Worm (Caenorhabditis elegans) whole organism, L1 larva: ENCODE measurements around the gene tat-1.

Experiments used
- C34B4.2 ChIP-seq: sonication (generic microtip); optimal IDR thresholded peaks from 2 replicates; lab custom pipeline; 2017; ENCODE audit warnings: mild to moderate bottlenecking, missing genetic modification characterization, missing compliant biosample characterization
- F16B12.6 ChIP-seq: fragments of 150-350 bp; optimal IDR thresholded peaks from 2 replicates; lab custom pipeline; 2014; ENCODE audit warnings: missing biosample characterization, missing genetic modification characterization
- aly-2 ChIP-seq: fragments of 150-350 bp; optimal IDR thresholded peaks from 2 replicates; lab custom pipeline; 2014; ENCODE audit warnings: missing biosample characterization, missing genetic modification characterization
- ama-1 ChIP-seq: fragments of 150-350 bp; optimal IDR thresholded peaks from 2 replicates; lab custom pipeline; 2014
- ceh-63 ChIP-seq: fragments of 200-800 bp; sonication (Bioruptor generic); optimal IDR thresholded peaks from 2 replicates; lab custom pipeline; 2018; ENCODE audit warnings: mild to moderate bottlenecking, missing genetic modification characterization, missing compliant biosample characterization
- ceh-82 ChIP-seq, 3 experiments: fragments of 150-350 bp in 1 of 3; sonication (generic microtip) in 2 of 3; optimal IDR thresholded peaks; 2 replicates each; lab custom pipeline; 2014 to 2017; ENCODE audit warnings: missing biosample characterization in 3 of 3, missing genetic modification characterization in 3 of 3
- ceh-90 ChIP-seq: sonication (generic microtip); optimal IDR thresholded peaks from 2 replicates; lab custom pipeline; 2016; ENCODE audit warnings: missing genetic modification characterization, missing compliant biosample characterization
- dpl-1 ChIP-seq, 3 experiments: fragments of 150-350 bp in 2 of 3; sonication (generic microtip) in 1 of 3; optimal IDR thresholded peaks; 2 replicates each; lab custom pipeline; 2014 to 2017; ENCODE audit warnings: missing biosample characterization in 3 of 3, missing genetic modification characterization in 3 of 3, missing genetic modification reagents in 3 of 3
- efl-1 ChIP-seq, 4 experiments: fragments of 150-350 bp; optimal IDR thresholded peaks in 3 of 4; peaks in 1 of 4; 1 replicate in 1 of 4; 2 replicates in 3 of 4; lab custom pipeline; 2014; ENCODE audit warnings: missing biosample characterization in 2 of 4, missing genetic modification characterization in 2 of 4, missing genetic modification reagents in 2 of 4
- egl-13 ChIP-seq: sonication (generic microtip); optimal IDR thresholded peaks from 2 replicates; lab custom pipeline; 2016; ENCODE audit warnings: missing genotype, missing genetic modification reagents, missing genetic modification characterization, missing compliant biosample characterization
- egl-27 ChIP-seq, 2 experiments: fragments of 150-350 bp in 1 of 2; sonication (generic microtip); optimal IDR thresholded peaks; 3 replicates each; lab custom pipeline; 2017 to 2018; ENCODE audit warnings: missing biosample characterization in 2 of 2, missing genetic modification characterization in 2 of 2, missing genetic modification reagents in 2 of 2
- elt-2 ChIP-seq: sonication (generic microtip); optimal IDR thresholded peaks from 2 replicates; lab custom pipeline; 2016; ENCODE audit warnings: missing genetic modification characterization, mild to moderate bottlenecking, inconsistent platforms, missing compliant biosample characterization, missing genetic modification reagents
- ets-5 ChIP-seq: fragments of 200-800 bp; sonication (Bioruptor generic); IDR thresholded peaks from 2 replicates; pipeline ENCODE4 v1.3.6; 2022; ENCODE audit warnings: missing genetic modification characterization, missing compliant biosample characterization
- fkh-4 ChIP-seq: sonication (generic microtip); optimal IDR thresholded peaks from 2 replicates; lab custom pipeline; 2016; ENCODE audit warnings: missing compliant biosample characterization, missing genetic modification characterization, borderline replicate concordance
- fkh-8 ChIP-seq: sonication (generic microtip); optimal IDR thresholded peaks from 2 replicates; lab custom pipeline; 2016; ENCODE audit warnings: mild to moderate bottlenecking, missing genetic modification characterization, missing compliant biosample characterization
- fos-1 ChIP-seq: fragments of 150-350 bp; optimal IDR thresholded peaks from 2 replicates; lab custom pipeline; 2014; ENCODE audit warnings: missing biosample characterization, missing genetic modification characterization
- grh-1 ChIP-seq: fragments of 200-800 bp; sonication (Bioruptor generic); IDR thresholded peaks from 2 replicates; pipeline ENCODE4 v1.3.6; 2022; ENCODE audit warnings: missing genetic modification reagents, missing genetic modification characterization, missing compliant biosample characterization
- hlh-17 ChIP-seq: fragments of 200-800 bp; sonication (Bioruptor generic); optimal IDR thresholded peaks from 2 replicates; lab custom pipeline; 2018; ENCODE audit warnings: missing genetic modification characterization, mild to moderate bottlenecking, missing compliant biosample characterization, moderate library complexity, borderline replicate concordance
- irx-1 ChIP-seq: sonication (generic microtip); optimal IDR thresholded peaks from 2 replicates; lab custom pipeline; 2016; ENCODE audit warnings: missing genetic modification characterization, missing compliant biosample characterization
- lin-14 ChIP-seq: fragments of 200-800 bp; sonication (Bioruptor generic); optimal IDR thresholded peaks from 2 replicates; lab custom pipeline; 2018; ENCODE audit warnings: mild to moderate bottlenecking, missing genetic modification characterization, moderate library complexity, missing compliant biosample characterization
- lin-35 ChIP-seq, 2 experiments: fragments of 150-350 bp; optimal IDR thresholded peaks; 2 replicates each; lab custom pipeline; 2014; ENCODE audit warnings: missing biosample characterization in 2 of 2, missing genetic modification characterization in 2 of 2, missing genetic modification reagents in 2 of 2
- lin-39 ChIP-seq: fragments of 150-350 bp; optimal IDR thresholded peaks from 2 replicates; lab custom pipeline; 2014; ENCODE audit warnings: missing biosample characterization, missing genetic modification reagents, missing genetic modification characterization
- lsy-2 ChIP-seq, 2 experiments: fragments of 150-350 bp; optimal IDR thresholded peaks; 2 replicates each; lab custom pipeline; 2014; ENCODE audit warnings: missing biosample characterization in 2 of 2, missing genetic modification characterization in 2 of 2
- mab-9 ChIP-seq: fragments of 200-800 bp; sonication (Bioruptor generic); IDR thresholded peaks from 2 replicates; pipeline ENCODE4 v1.3.6; 2022; ENCODE audit warnings: missing genetic modification reagents, missing genetic modification characterization, missing compliant biosample characterization
- mef-2 ChIP-seq: fragments of 150-350 bp; optimal IDR thresholded peaks from 2 replicates; lab custom pipeline; 2014; ENCODE audit warnings: missing biosample characterization, missing genetic modification characterization
- mep-1 ChIP-seq: fragments of 150-350 bp; optimal IDR thresholded peaks from 2 replicates; lab custom pipeline; 2014; ENCODE audit warnings: missing biosample characterization, missing genetic modification characterization
- nhr-20 ChIP-seq: sonication (generic microtip); optimal IDR thresholded peaks from 2 replicates; lab custom pipeline; 2016; ENCODE audit warnings: mild to moderate bottlenecking, missing genetic modification characterization, missing compliant biosample characterization
- nhr-237 ChIP-seq: fragments of 150-350 bp; optimal IDR thresholded peaks from 2 replicates; lab custom pipeline; 2014; ENCODE audit warnings: missing biosample characterization, missing genetic modification characterization
- nhr-47 ChIP-seq: sonication (generic microtip); optimal IDR thresholded peaks from 2 replicates; lab custom pipeline; 2016; ENCODE audit warnings: mild to moderate bottlenecking, missing genetic modification characterization, moderate library complexity, missing compliant biosample characterization
- nhr-71 ChIP-seq: sonication (generic microtip); optimal IDR thresholded peaks from 2 replicates; lab custom pipeline; 2016; ENCODE audit warnings: mild to moderate bottlenecking, missing genetic modification characterization, moderate library complexity, missing compliant biosample characterization
- nhr-77 ChIP-seq: fragments of 150-350 bp; optimal IDR thresholded peaks from 2 replicates; lab custom pipeline; 2014; ENCODE audit warnings: missing biosample characterization, missing genetic modification characterization
- nhr-90 ChIP-seq: sonication (generic microtip); optimal IDR thresholded peaks from 2 replicates; lab custom pipeline; 2016; ENCODE audit warnings: mild to moderate bottlenecking, missing genetic modification characterization, missing compliant biosample characterization; ENCODE audit not compliant: poor library complexity
- pag-3 ChIP-seq: sonication (generic microtip); optimal IDR thresholded peaks from 2 replicates; lab custom pipeline; 2017; ENCODE audit warnings: missing genetic modification characterization, mild to moderate bottlenecking, missing compliant biosample characterization, antibody characterized with exemption, borderline replicate concordance; ENCODE audit not compliant: insufficient read depth
- pqm-1 ChIP-seq: sonication (generic microtip); optimal IDR thresholded peaks from 3 replicates; lab custom pipeline; 2017; ENCODE audit warnings: missing biosample characterization, missing genetic modification characterization
- skn-1 ChIP-seq: fragments of 150-350 bp; optimal IDR thresholded peaks from 2 replicates; lab custom pipeline; 2014; ENCODE audit warnings: missing biosample characterization, missing genetic modification characterization
- sptf-1 ChIP-seq: fragments of 150-350 bp; optimal IDR thresholded peaks from 2 replicates; lab custom pipeline; 2014; ENCODE audit warnings: missing biosample characterization, missing genetic modification characterization
- swsn-7 ChIP-seq: sonication (generic microtip); optimal IDR thresholded peaks from 2 replicates; lab custom pipeline; 2016; ENCODE audit warnings: missing genetic modification characterization, missing compliant biosample characterization
- tbx-2 ChIP-seq: sonication (generic microtip); optimal IDR thresholded peaks from 2 replicates; lab custom pipeline; 2016; ENCODE audit warnings: missing genetic modification characterization, missing compliant biosample characterization
- tlp-1 ChIP-seq: fragments of 150-350 bp; optimal IDR thresholded peaks from 2 replicates; lab custom pipeline; 2014; ENCODE audit warnings: missing biosample characterization, missing genetic modification characterization
- vab-15 ChIP-seq: sonication (generic microtip); optimal IDR thresholded peaks from 2 replicates; lab custom pipeline; 2017; ENCODE audit warnings: missing genotype, mild to moderate bottlenecking, missing genetic modification characterization, missing compliant biosample characterization

tat-1 gene

DNA sequence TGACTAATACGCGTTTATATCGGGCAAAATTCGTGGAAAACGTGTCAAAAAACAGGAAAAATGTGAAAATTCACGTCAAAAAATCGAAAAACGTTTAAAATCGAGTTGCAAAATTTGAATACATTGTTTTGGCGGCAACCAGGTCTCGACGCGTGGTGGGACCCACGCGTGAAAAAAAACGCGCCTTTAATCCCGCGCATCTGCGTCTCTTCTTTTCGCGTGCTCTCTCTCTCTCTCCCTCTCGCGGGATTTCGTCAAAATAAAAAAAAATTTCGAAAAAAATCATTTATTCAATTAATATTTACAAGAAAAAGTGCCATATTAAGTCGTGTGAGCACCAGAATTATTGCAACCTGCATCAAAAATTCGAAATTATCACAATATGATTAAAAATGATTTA, 31.8 kb upstream of the tat-1 start, which contains the start of gene ani-1 (continued):
- no peak for TF ChIP-seq fos-1 (tag; lab: Kevin White, UChicago)
- no peak for TF ChIP-seq ets-5 (GFP tag; lab: Robert Waterston, UW)
- peak; percentile 79 for TF ChIP-seq nhr-47 (tag; lab: Kevin White, UChicago)
- TF ChIP-seq pag-3 = no peak
- TF ChIP-seq irx-1 (tag; lab: Kevin White, UChicago) = peak; percentile 36
- no peak for TF ChIP-seq mab-9
- no peak; the same call in 1 of the 2 replicates for TF ChIP-seq grh-1 (GFP tag; lab: Robert Waterston, UW)
- peak; percentile 70 for TF ChIP-seq lin-14 (GFP tag; lab: Kevin White, UChicago)
- TF ChIP-seq ceh-82 (tag; optimal IDR thresholded peaks at IDR 0.05; lab: Kevin White, UChicago) = peak; percentile 35 to 83 (median 60)
- peak; percentile 67 for TF ChIP-seq lin-39 (tag; lab: Kevin White, UChicago)
- no peak for TF ChIP-seq egl-13
- TF ChIP-seq nhr-237 (tag; lab: Kevin White, UChicago) = no peak
- TF ChIP-seq nhr-77 (tag; lab: Kevin White, UChicago) = peak; percentile 43
- peak; percentile 49 for TF ChIP-seq nhr-90 (tag; lab: Kevin White, UChicago)
- no peak for TF ChIP-seq ceh-90
- no peak for TF ChIP-seq egl-27 (tag; optimal IDR thresholded peaks at IDR 0.05; lab: Kevin White, UChicago)
- peak; percentile 54 for TF ChIP-seq F16B12.6 (tag; lab: Kevin White, UChicago)
- peak; percentile 56 for TF ChIP-seq fkh-8 (tag; lab: Kevin White, UChicago)
- peak; percentile 68 for TF ChIP-seq tbx-2 (tag; lab: Kevin White, UChicago)
- TF ChIP-seq tlp-1 (tag; lab: Kevin White, UChicago) = no peak
- TF ChIP-seq pqm-1 (tag; lab: Kevin White, UChicago) = no peak
- TF ChIP-seq mep-1 = peak; percentile 69
- no peak for TF ChIP-seq mef-2 (tag; lab: Kevin White, UChicago)
- TF ChIP-seq hlh-17 (GFP tag; lab: Kevin White, UChicago) = no peak
- TF ChIP-seq swsn-7 = peak; percentile 59
- no peak for TF ChIP-seq aly-2 (tag; lab: Kevin White, UChicago)
- peak; percentile 76 for TF ChIP-seq ama-1 (lab: Kevin White, UChicago)
- TF ChIP-seq nhr-71 = peak; percentile 79
- no peak for TF ChIP-seq sptf-1 (tag; lab: Kevin White, UChicago)
- TF ChIP-seq ceh-63 = no peak
- no peak for TF ChIP-seq vab-15 (tag; lab: Kevin White, UChicago)
- peak; percentile 61 for TF ChIP-seq skn-1 (tag; lab: Kevin White, UChicago)
- no peak for TF ChIP-seq fkh-4 (tag; lab: Kevin White, UChicago)
- peak; percentile 91 to 97 for TF ChIP-seq efl-1 (optimal IDR thresholded peaks at IDR 0.05; lab: Kevin White, UChicago)
- TF ChIP-seq efl-1 (GFP tag; optimal IDR thresholded peaks at IDR 0.05 in 1 of 2; lab: Kevin White, UChicago) = peak; percentile 91 to 98
- no peak for TF ChIP-seq C34B4.2 (tag; lab: Kevin White, UChicago)

DNA sequence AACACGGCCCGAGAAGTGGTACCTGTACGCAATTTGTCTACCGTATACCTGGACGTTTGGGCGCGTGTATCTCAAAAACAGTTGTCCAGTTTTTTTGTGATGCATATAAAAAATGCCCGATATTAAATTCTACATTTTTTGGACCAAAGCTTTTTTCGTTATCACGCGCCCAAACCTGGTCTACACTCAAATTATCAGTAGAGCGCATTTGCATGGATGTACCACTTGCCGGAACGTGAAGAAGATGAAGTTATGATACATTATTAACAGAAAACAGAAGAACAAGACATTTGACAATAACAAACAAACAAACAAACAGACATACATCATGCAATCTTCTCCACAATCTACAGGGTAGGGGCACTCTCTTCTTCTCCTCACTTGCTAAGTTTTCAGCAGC, 26.0 kb upstream of the tat-1 start:
- TF ChIP-seq dpl-1 (GFP tag; optimal IDR thresholded peaks at IDR 0.05; lab: Kevin White, UChicago) (peak in 2 of 3 experiments; percentile 24 to 55), efl-1 (optimal IDR thresholded peaks at IDR 0.05; lab: Kevin White, UChicago) (peak; percentile 8 to 45), efl-1 (GFP tag; optimal IDR thresholded peaks at IDR 0.05 in 1 of 2; lab: Kevin White, UChicago) (peak; percentile 39 to 86), lsy-2 (tag; optimal IDR thresholded peaks at IDR 0.05; lab: Kevin White, UChicago) (peak in 1 of 2 experiments; percentile 56), lin-35 (GFP tag; optimal IDR thresholded peaks at IDR 0.05; lab: Kevin White, UChicago) (peak; percentile 11 to 61)
- TF ChIP-seq, all 84 proteins: peak for 4; not testable (repeated sequence) for 80

DNA sequence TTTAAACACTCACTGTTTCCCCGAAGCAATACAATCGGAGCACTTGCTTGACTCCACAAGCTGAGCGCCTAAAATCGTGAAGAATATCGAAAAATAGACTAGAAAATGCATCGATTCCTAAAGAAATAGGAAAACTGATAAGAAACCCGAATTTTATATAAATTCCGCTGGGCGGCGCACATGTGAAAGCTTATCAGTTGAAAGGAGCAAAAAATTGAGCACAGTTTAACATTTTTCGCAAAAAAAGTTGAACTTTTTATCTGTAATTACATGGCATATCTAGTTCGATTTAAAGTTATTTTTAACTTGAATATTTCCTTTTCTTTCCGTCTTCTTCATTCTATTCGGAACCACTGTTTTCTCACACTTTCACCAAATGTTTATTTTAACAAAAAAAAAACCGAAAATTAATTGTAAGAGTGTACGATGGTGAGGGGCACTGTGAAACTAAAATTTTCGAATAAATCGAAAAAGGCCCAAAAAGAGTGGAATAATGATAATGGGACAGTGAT, 24.5 kb upstream of the tat-1 start, which contains the start of gene Y49E10.18:
Gene Y49E10.18, minus strand, starts transcription at position 116 of the 512 bp plus-strand sequence.
- TF ChIP-seq lin-35 (GFP tag; optimal IDR thresholded peaks at IDR 0.05; lab: Kevin White, UChicago) (no peak), nhr-20 (peak; percentile 21), elt-2 (peak; percentile 81)
